Worm (Caenorhabditis elegans) whole organism, L3 larva: ENCODE measurements around the gene ins-5.
"Not testable (repeated sequence)": the region's sequence is repeated elsewhere in the genome, so short reads cannot be mapped to it uniquely, and the experiment has no call there.

Source experiments
- ceh-28 ChIP-seq: fragments of 150-350 bp; optimal IDR thresholded peaks from 2 replicates; lab custom pipeline; 2014; ENCODE audit warnings: missing biosample characterization, missing genetic modification reagents, missing genetic modification characterization
- mml-1 ChIP-seq: fragments of 150-350 bp; sonication (generic microtip); optimal IDR thresholded peaks from 3 replicates; lab custom pipeline; 2014; ENCODE audit warnings: missing biosample characterization, missing genetic modification characterization
- nhr-25 ChIP-seq: sonication (generic microtip); optimal IDR thresholded peaks from 2 replicates; lab custom pipeline; 2017; ENCODE audit warnings: missing biosample characterization, missing genetic modification characterization
- zag-1 ChIP-seq: fragments of 150-350 bp; optimal IDR thresholded peaks from 2 replicates; lab custom pipeline; 2014; ENCODE audit warnings: missing biosample characterization, missing genetic modification characterization

- not testable (repeated sequence) for TF ChIP-seq nhr-25 (tag; lab: Kevin White, UChicago); ceh-28 (tag; lab: Kevin White, UChicago); mml-1 (tag; lab: Kevin White, UChicago); zag-1
These were observed 16.7 kb downstream of the ins-5 start, which contains the start of gene ZK84.2 for ce11 chrII:6014057-6014456.
